Worm (Caenorhabditis elegans) whole organism, L2 larva: Measurements from ENCODE around the gene crm-1.
A peak's percentile ranks its signal among the peaks of the same experiment; 100 is the strongest.

ENCODE experiments used
- C34F6.9 ChIP-seq: fragments of 150-350 bp; optimal IDR thresholded peaks from 2 replicates; lab custom pipeline; 2014; ENCODE audit warnings: missing biosample characterization, missing genetic modification characterization
- F13H6.1 ChIP-seq: sonication (generic microtip); optimal IDR thresholded peaks from 2 replicates; lab custom pipeline; 2016; ENCODE audit warnings: missing genetic modification characterization, missing compliant biosample characterization
- ZK546.5 ChIP-seq: sonication (generic microtip); optimal IDR thresholded peaks from 2 replicates; lab custom pipeline; 2017; ENCODE audit warnings: missing biosample characterization, missing genetic modification characterization
- ama-1 ChIP-seq: fragments of 150-350 bp; optimal IDR thresholded peaks from 2 replicates; lab custom pipeline; 2018; ENCODE audit warnings: inconsistent platforms
- blmp-1 ChIP-seq: sonication (generic microtip); optimal IDR thresholded peaks from 2 replicates; lab custom pipeline; 2017; ENCODE audit warnings: missing genetic modification characterization, mild to moderate bottlenecking, missing compliant biosample characterization, antibody characterized with exemption, moderate library complexity; ENCODE audit not compliant: insufficient read depth
- ceh-16 ChIP-seq: fragments of 150-350 bp; optimal IDR thresholded peaks from 2 replicates; lab custom pipeline; 2014; ENCODE audit warnings: missing biosample characterization, missing genetic modification characterization
- ceh-82 ChIP-seq: fragments of 150-350 bp; optimal IDR thresholded peaks from 2 replicates; lab custom pipeline; 2014; ENCODE audit warnings: missing biosample characterization, missing genetic modification characterization
- crh-2 ChIP-seq: sonication (generic microtip); optimal IDR thresholded peaks from 2 replicates; lab custom pipeline; 2017; ENCODE audit warnings: missing biosample characterization, missing genetic modification characterization
- dmd-4 ChIP-seq: sonication (generic microtip); optimal IDR thresholded peaks from 2 replicates; lab custom pipeline; 2017; ENCODE audit warnings: missing biosample characterization, missing genetic modification characterization
- egl-27 ChIP-seq: sonication (generic microtip); optimal IDR thresholded peaks from 3 replicates; lab custom pipeline; 2017; ENCODE audit warnings: missing biosample characterization, missing genetic modification reagents, missing genetic modification characterization
- fos-1 ChIP-seq: fragments of 150-350 bp; optimal IDR thresholded peaks from 2 replicates; lab custom pipeline; 2014; ENCODE audit warnings: missing biosample characterization, missing genetic modification characterization
- gmeb-1 ChIP-seq: fragments of 150-350 bp; optimal IDR thresholded peaks from 2 replicates; lab custom pipeline; 2014; ENCODE audit warnings: missing biosample characterization, missing genetic modification characterization
- lin-11 ChIP-seq: fragments of 150-350 bp; sonication (generic microtip); optimal IDR thresholded peaks from 2 replicates; lab custom pipeline; 2014; ENCODE audit warnings: missing biosample characterization, missing genetic modification characterization, inconsistent platforms, mixed read lengths
- lin-13 ChIP-seq: fragments of 150-350 bp; optimal IDR thresholded peaks from 2 replicates; lab custom pipeline; 2014; ENCODE audit warnings: missing biosample characterization, missing genetic modification reagents, missing genetic modification characterization
- lsy-2 ChIP-seq, 2 experiments: fragments of 150-350 bp in 1 of 2; sonication (generic microtip) in 1 of 2; optimal IDR thresholded peaks; 2 replicates each; lab custom pipeline; 2014 to 2017; ENCODE audit warnings: missing biosample characterization in 2 of 2, missing genetic modification characterization in 2 of 2
- mab-5 ChIP-seq: fragments of 150-350 bp; optimal IDR thresholded peaks from 2 replicates; lab custom pipeline; 2014; ENCODE audit warnings: missing biosample characterization, missing genetic modification characterization
- mbf-1 ChIP-seq: sonication (generic microtip); optimal IDR thresholded peaks from 2 replicates; lab custom pipeline; 2017; ENCODE audit warnings: missing biosample characterization, missing genetic modification characterization
- mdl-1 ChIP-seq, 2 experiments: fragments of 150-350 bp in 1 of 2; sonication (generic microtip) in 1 of 2; optimal IDR thresholded peaks; 2 replicates each; lab custom pipeline; 2017; ENCODE audit warnings: missing biosample characterization in 2 of 2, missing genetic modification characterization in 2 of 2
- nhr-10 ChIP-seq: sonication (generic microtip); optimal IDR thresholded peaks from 2 replicates; lab custom pipeline; 2017; ENCODE audit warnings: missing biosample characterization, missing genetic modification characterization
- nhr-12 ChIP-seq: fragments of 150-350 bp; optimal IDR thresholded peaks from 2 replicates; lab custom pipeline; 2014; ENCODE audit warnings: missing biosample characterization, missing genetic modification characterization
- nhr-129 ChIP-seq: fragments of 150-350 bp; optimal IDR thresholded peaks from 2 replicates; lab custom pipeline; 2014; ENCODE audit warnings: missing biosample characterization, missing genetic modification characterization
- nhr-23 ChIP-seq: fragments of 150-350 bp; optimal IDR thresholded peaks from 2 replicates; lab custom pipeline; 2014; ENCODE audit warnings: missing biosample characterization, missing genetic modification reagents, missing genetic modification characterization
- nhr-237 ChIP-seq: fragments of 150-350 bp; optimal IDR thresholded peaks from 2 replicates; lab custom pipeline; 2014; ENCODE audit warnings: missing biosample characterization, missing genetic modification characterization
- nhr-6 ChIP-seq: fragments of 150-350 bp; optimal IDR thresholded peaks from 2 replicates; lab custom pipeline; 2014; ENCODE audit warnings: missing biosample characterization, missing genetic modification characterization
- nhr-77 ChIP-seq: fragments of 150-350 bp; optimal IDR thresholded peaks from 2 replicates; lab custom pipeline; 2014; ENCODE audit warnings: missing biosample characterization, missing genetic modification characterization
- skn-1 ChIP-seq: sonication (generic microtip); optimal IDR thresholded peaks from 2 replicates; lab custom pipeline; 2017; ENCODE audit warnings: missing biosample characterization, missing genetic modification characterization
- sma-3 ChIP-seq: sonication (generic microtip); optimal IDR thresholded peaks from 2 replicates; lab custom pipeline; 2016; ENCODE audit warnings: missing genetic modification reagents, missing genetic modification characterization, missing compliant biosample characterization
- sma-9 ChIP-seq, 2 experiments: fragments of 150-350 bp in 1 of 2; sonication (generic microtip) in 1 of 2; optimal IDR thresholded peaks; 2 replicates each; lab custom pipeline; 2014 to 2016; ENCODE audit warnings: missing genetic modification characterization in 2 of 2, mild to moderate bottlenecking in 1 of 2, missing biosample characterization in 1 of 2, missing compliant biosample characterization in 1 of 2, missing genetic modification reagents in 1 of 2, moderate library complexity in 1 of 2
- snpc-4 ChIP-seq: fragments of 150-350 bp; optimal IDR thresholded peaks from 2 replicates; lab custom pipeline; 2014; ENCODE audit warnings: missing biosample characterization, missing genetic modification characterization
- unc-62 ChIP-seq: fragments of 150-350 bp; optimal IDR thresholded peaks from 2 replicates; lab custom pipeline; 2014; ENCODE audit warnings: missing biosample characterization, missing genetic modification reagents, missing genetic modification characterization
- zag-1 ChIP-seq: fragments of 150-350 bp; optimal IDR thresholded peaks from 2 replicates; lab custom pipeline; 2014; ENCODE audit warnings: missing biosample characterization, missing genetic modification characterization
- ztf-1 ChIP-seq: fragments of 200-800 bp; sonication (Bioruptor generic); conservative IDR thresholded peaks from 2 replicates; pipeline ENCODE4 v1.3.6; 2022; ENCODE audit warnings: missing genetic modification characterization, missing compliant biosample characterization
- ztf-4 ChIP-seq: fragments of 150-350 bp; optimal IDR thresholded peaks from 2 replicates; lab custom pipeline; 2014; ENCODE audit warnings: missing biosample characterization, missing genetic modification characterization

Gene crm-1

ce11 chrV:10338305-10338992 lies 6.5 kb upstream of the crm-1 start, which contains the start of gene arx-2:
arx-2 (minus strand) TSS chrV:10338355.
- TF ChIP-seq mbf-1 (no peak), blmp-1 (tag; lab: Kevin White, UChicago) (no peak), nhr-23 (no peak), mab-5 (no peak), lin-11 (tag; lab: Kevin White, UChicago) (no peak), nhr-6 (tag; lab: Kevin White, UChicago) (no peak), nhr-10 (tag; lab: Kevin White, UChicago) (no peak), gmeb-1 (no peak), egl-27 (tag; lab: Kevin White, UChicago) (no peak), crh-2 (tag; lab: Kevin White, UChicago) (no peak), unc-62 (GFP tag; lab: Kevin White, UChicago) (no peak), nhr-77 (no peak), sma-9 (GFP tag; optimal IDR thresholded peaks at IDR 0.05; lab: Kevin White, UChicago) (no peak), sma-9 (tag; optimal IDR thresholded peaks at IDR 0.05; lab: Kevin White, UChicago) (no peak), zag-1 (no peak), fos-1 (peak; percentile 32), lin-13 (GFP tag; lab: Kevin White, UChicago) (peak; percentile 30), ztf-4 (tag; lab: Kevin White, UChicago) (no peak), ama-1 (no peak), C34F6.9 (tag; lab: Kevin White, UChicago) (peak; percentile 65), ztf-1 (no peak), skn-1 (tag; lab: Kevin White, UChicago) (no peak), dmd-4 (no peak), nhr-237 (no peak), lsy-2 (tag; optimal IDR thresholded peaks at IDR 0.05; lab: Kevin White, UChicago) (peak in 1 of 2 experiments; percentile 66), ceh-16 (tag; lab: Kevin White, UChicago) (no peak), nhr-12 (tag; lab: Kevin White, UChicago) (no peak)

ce11 chrV:10333843-10334242 lies 1.9 kb upstream of the crm-1 start:
- TF ChIP-seq gmeb-1 (no peak), sma-9 (GFP tag; optimal IDR thresholded peaks at IDR 0.05; lab: Kevin White, UChicago) (peak; percentile 28), sma-9 (tag; optimal IDR thresholded peaks at IDR 0.05; lab: Kevin White, UChicago) (no peak), fos-1 (peak; percentile 73), blmp-1 (tag; lab: Kevin White, UChicago) (no peak), lsy-2 (tag; optimal IDR thresholded peaks at IDR 0.05; lab: Kevin White, UChicago) (no peak), ama-1 (no peak), C34F6.9 (tag; lab: Kevin White, UChicago) (no peak), sma-3 (peak; percentile 23)

DNA sequence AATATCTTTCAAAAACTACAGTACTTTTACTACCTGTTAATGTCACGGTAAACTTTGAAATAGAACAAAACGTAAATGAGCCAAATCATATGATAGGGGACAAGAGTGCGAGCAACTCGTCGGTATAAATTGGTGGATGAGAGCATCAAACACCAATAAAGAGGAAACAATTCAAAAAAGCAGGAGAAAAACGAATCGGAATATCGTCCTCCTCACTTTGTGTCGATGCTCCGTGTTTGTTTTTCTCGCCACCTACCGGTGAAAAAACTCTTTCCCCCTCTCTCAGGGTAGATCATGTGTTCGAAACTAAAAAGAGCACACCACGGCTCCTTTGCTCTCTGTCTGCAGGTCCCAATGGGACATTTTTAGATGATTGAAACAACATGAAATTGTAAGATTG lies 3.8 kb downstream of the crm-1 start:
- TF ChIP-seq ceh-82 (no peak), F13H6.1 (tag; lab: Kevin White, UChicago) (peak; percentile 8)

DNA sequence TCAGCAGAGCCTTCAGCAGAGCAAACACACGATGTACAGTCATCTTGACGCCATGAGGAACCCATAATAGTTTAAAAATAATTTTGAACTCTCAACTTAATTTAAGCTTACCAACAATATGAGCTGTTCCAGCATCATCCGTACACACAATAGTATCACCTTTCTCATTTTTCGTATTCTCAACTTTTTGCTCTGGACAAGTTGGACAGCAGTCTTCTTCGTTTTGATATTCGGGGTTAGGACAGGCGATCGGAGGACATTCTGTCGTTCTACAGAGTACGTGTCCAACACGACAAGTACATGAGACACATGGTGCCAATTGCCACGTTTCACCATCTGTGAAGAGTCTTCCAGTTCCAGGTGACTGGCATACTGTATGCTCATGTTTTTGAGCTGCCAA lies 8.4 kb downstream of the crm-1 start:
- TF ChIP-seq egl-27 (tag; lab: Kevin White, UChicago) (no peak), lin-13 (GFP tag; lab: Kevin White, UChicago) (no peak), ZK546.5 (tag; lab: Kevin White, UChicago) (no peak), nhr-6 (tag; lab: Kevin White, UChicago) (no peak), nhr-12 (tag; lab: Kevin White, UChicago) (no peak), crh-2 (tag; lab: Kevin White, UChicago) (no peak)

ce11 chrV:10320101-10320761 lies 11.7 kb downstream of the crm-1 start, which contains the start of the genes gna-1 and B0024.13:
gna-1 (minus strand) TSS chrV:10320151.
B0024.13 (plus strand) TSS chrV:10320711.
- TF ChIP-seq sma-3 (peak; percentile 76), nhr-23 (no peak), nhr-129 (peak; percentile 25), snpc-4 (tag; lab: Kevin White, UChicago) (peak; percentile 53), fos-1 (peak; percentile 34), C34F6.9 (tag; lab: Kevin White, UChicago) (peak; percentile 69), sma-9 (GFP tag; optimal IDR thresholded peaks at IDR 0.05; lab: Kevin White, UChicago) (peak; percentile 86), sma-9 (tag; optimal IDR thresholded peaks at IDR 0.05; lab: Kevin White, UChicago) (no peak), nhr-12 (tag; lab: Kevin White, UChicago) (no peak), egl-27 (tag; lab: Kevin White, UChicago) (no peak), lin-13 (GFP tag; lab: Kevin White, UChicago) (no peak), mdl-1 (tag; optimal IDR thresholded peaks at IDR 0.05; lab: Kevin White, UChicago) (no peak), crh-2 (tag; lab: Kevin White, UChicago) (peak; percentile 66), F13H6.1 (tag; lab: Kevin White, UChicago) (peak; percentile 52), mbf-1 (no peak)
